Fruit fly (Drosophila melanogaster): ENCODE data around the gene Pde9.

Gene Pde9

dm6 chrX:12757075-12757474 is 140.1 kb downstream of the Pde9 start:
- TF ChIP-seq CG14711 (tag; optimal IDR thresholded peaks at IDR 0.05) (no peak), toe (GFP tag; optimal IDR thresholded peaks at IDR 0.05) (no peak), cnc (optimal IDR thresholded peaks at IDR 0.05) (no peak), CG5204 (GFP tag; optimal IDR thresholded peaks at IDR 0.05) (no peak), Crg-1 (GFP tag; optimal IDR thresholded peaks at IDR 0.05) (no peak), Mnt (GFP tag; optimal IDR thresholded peaks at IDR 0.05) (no peak), Clk (GFP tag; optimal IDR thresholded peaks at IDR 0.05) (no peak), bab1 (GFP tag; optimal IDR thresholded peaks at IDR 0.05) (peak; percentile 1), kay (GFP tag; ENCODE audit: borderline replicate concordance) (peak; percentile 80), CG11617 (GFP tag; optimal IDR thresholded peaks at IDR 0.05) (no peak), CG1620 (GFP tag; optimal IDR thresholded peaks at IDR 0.05) (no peak)

- peak; percentile 1 for TF ChIP-seq Mnt (GFP tag; optimal IDR thresholded peaks at IDR 0.05)
- TF ChIP-seq bab1 (GFP tag; optimal IDR thresholded peaks at IDR 0.05): no peak
- TF ChIP-seq CG11617 (GFP tag; optimal IDR thresholded peaks at IDR 0.05): no peak
- TF ChIP-seq CG7101 (tag; optimal IDR thresholded peaks at IDR 0.05): no peak
- TF ChIP-seq CG33017 (tag; optimal IDR thresholded peaks at IDR 0.05): no peak
- peak; percentile 58 for TF ChIP-seq tj (GFP tag; optimal IDR thresholded peaks at IDR 0.05)
- TF ChIP-seq ovo (GFP tag; optimal IDR thresholded peaks at IDR 0.05): peak; percentile 22
- TF ChIP-seq cic (GFP tag; optimal IDR thresholded peaks at IDR 0.05): peak; percentile 43
- TF ChIP-seq pad (GFP tag; optimal IDR thresholded peaks at IDR 0.05): no peak
- no peak for TF ChIP-seq kay (GFP tag; ENCODE audit: borderline replicate concordance)
Observed at dm6 chrX:12756374-12756721, 140.8 kb downstream of the Pde9 start.

dm6 chrX:12755600-12756373 is 141.3 kb downstream of the Pde9 start:
- TF ChIP-seq CG12768 (GFP tag; optimal IDR thresholded peaks at IDR 0.05): peak; percentile 34
- no peak for TF ChIP-seq ovo (GFP tag; optimal IDR thresholded peaks at IDR 0.05)
- peak; percentile 49 to 76 for TF ChIP-seq cnc (optimal IDR thresholded peaks at IDR 0.05)
- TF ChIP-seq bab1 (GFP tag; optimal IDR thresholded peaks at IDR 0.05): no peak
- peak; percentile 84 for TF ChIP-seq CG11617 (GFP tag; optimal IDR thresholded peaks at IDR 0.05)
- TF ChIP-seq Crg-1 (GFP tag; optimal IDR thresholded peaks at IDR 0.05): no peak
- TF ChIP-seq kay (GFP tag; ENCODE audit: borderline replicate concordance): peak; percentile 94
- peak; percentile 40 for TF ChIP-seq CG5204 (GFP tag; optimal IDR thresholded peaks at IDR 0.05)
- no peak for TF ChIP-seq Mnt (GFP tag; optimal IDR thresholded peaks at IDR 0.05)
- peak; percentile 76 for TF ChIP-seq CG7101 (tag; optimal IDR thresholded peaks at IDR 0.05)
- peak; percentile 70 for TF ChIP-seq CG14711 (tag; optimal IDR thresholded peaks at IDR 0.05)
- TF ChIP-seq CG33017 (tag; optimal IDR thresholded peaks at IDR 0.05): no peak

- TF ChIP-seq Hr96 (GFP tag; optimal IDR thresholded peaks at IDR 0.05): peak; percentile 88
- TF ChIP-seq Crg-1 (GFP tag; optimal IDR thresholded peaks at IDR 0.05): peak; percentile 20
- peak; percentile 55 for TF ChIP-seq CG7045 (GFP tag; optimal IDR thresholded peaks at IDR 0.05)
- peak; percentile 85 for TF ChIP-seq kay (GFP tag; ENCODE audit: borderline replicate concordance)
- peak; percentile 80 for TF ChIP-seq pad (GFP tag; optimal IDR thresholded peaks at IDR 0.05)
- TF ChIP-seq tj (GFP tag; optimal IDR thresholded peaks at IDR 0.05): peak; percentile 94
- peak; percentile 65 for TF ChIP-seq CG5204 (GFP tag; optimal IDR thresholded peaks at IDR 0.05)
- peak; percentile 29 for TF ChIP-seq Clk (GFP tag; optimal IDR thresholded peaks at IDR 0.05)
- peak; percentile 89 for TF ChIP-seq CG7101 (tag; optimal IDR thresholded peaks at IDR 0.05)
- peak; percentile 74 for TF ChIP-seq CG11617 (GFP tag; optimal IDR thresholded peaks at IDR 0.05)
- TF ChIP-seq bab1 (GFP tag; optimal IDR thresholded peaks at IDR 0.05): peak; percentile 95
- no peak for TF ChIP-seq cnc (optimal IDR thresholded peaks at IDR 0.05)
- TF ChIP-seq CG12768 (GFP tag; optimal IDR thresholded peaks at IDR 0.05): no peak
- peak; percentile 70 for TF ChIP-seq CG1620 (GFP tag; optimal IDR thresholded peaks at IDR 0.05)
- TF ChIP-seq Mnt (GFP tag; optimal IDR thresholded peaks at IDR 0.05): peak; percentile 78
- TF ChIP-seq toe (GFP tag; optimal IDR thresholded peaks at IDR 0.05): peak; percentile 56
- TF ChIP-seq ovo (GFP tag; optimal IDR thresholded peaks at IDR 0.05): peak; percentile 32
- TF ChIP-seq cic (GFP tag; optimal IDR thresholded peaks at IDR 0.05): peak; percentile 14
- peak; percentile 82 for TF ChIP-seq CG14711 (tag; optimal IDR thresholded peaks at IDR 0.05)
- TF ChIP-seq CG33017 (tag; optimal IDR thresholded peaks at IDR 0.05): peak; percentile 78
Observed at dm6 chrX:12755017-12755563, 142.0 kb downstream of the Pde9 start.

- TF ChIP-seq Mnt (GFP tag; optimal IDR thresholded peaks at IDR 0.05): peak; percentile 22
- peak; percentile 81 for TF ChIP-seq CG7045 (GFP tag; optimal IDR thresholded peaks at IDR 0.05)
- TF ChIP-seq pad (GFP tag; optimal IDR thresholded peaks at IDR 0.05): peak; percentile 83
- peak; percentile 63 for TF ChIP-seq kay (GFP tag; ENCODE audit: borderline replicate concordance)
- peak; percentile 89 for TF ChIP-seq Crg-1 (GFP tag; optimal IDR thresholded peaks at IDR 0.05)
- peak; percentile 94 for TF ChIP-seq bab1 (GFP tag; optimal IDR thresholded peaks at IDR 0.05)
- TF ChIP-seq toe (GFP tag; optimal IDR thresholded peaks at IDR 0.05): peak; percentile 47
- peak; percentile 72 for TF ChIP-seq Hr96 (GFP tag; optimal IDR thresholded peaks at IDR 0.05)
- TF ChIP-seq CG11617 (GFP tag; optimal IDR thresholded peaks at IDR 0.05): peak; percentile 72
- no peak for TF ChIP-seq cic (GFP tag; optimal IDR thresholded peaks at IDR 0.05)
- peak; percentile 93 for TF ChIP-seq CG33017 (tag; optimal IDR thresholded peaks at IDR 0.05)
- TF ChIP-seq CG5204 (GFP tag; optimal IDR thresholded peaks at IDR 0.05): peak; percentile 83
- TF ChIP-seq tj (GFP tag; optimal IDR thresholded peaks at IDR 0.05): no peak
- peak; percentile 94 for TF ChIP-seq CG14711 (tag; optimal IDR thresholded peaks at IDR 0.05)
- peak; percentile 66 for TF ChIP-seq CG1620 (GFP tag; optimal IDR thresholded peaks at IDR 0.05)
- TF ChIP-seq CG7101 (tag; optimal IDR thresholded peaks at IDR 0.05): peak; percentile 96
- no peak for TF ChIP-seq CG12768 (GFP tag; optimal IDR thresholded peaks at IDR 0.05)
- TF ChIP-seq cnc (optimal IDR thresholded peaks at IDR 0.05): no peak
- TF ChIP-seq Clk (GFP tag; optimal IDR thresholded peaks at IDR 0.05): peak; percentile 68
- TF ChIP-seq ovo (GFP tag; optimal IDR thresholded peaks at IDR 0.05): no peak
Observed at dm6 chrX:12754348-12754733, 142.8 kb downstream of the Pde9 start.

Data from whole organism, adult.